Worm (Caenorhabditis elegans) whole organism, mixed stage, embryonic: Measurements from ENCODE around the gene Y45F3A.9.
A peak's percentile ranks its signal among the peaks of the same experiment; 100 is the strongest.

ENCODE experiments used
- M03D4.4 ChIP-seq: sonication (generic microtip); optimal IDR thresholded peaks from 2 replicates; lab custom pipeline; 2017; ENCODE audit warnings: mild to moderate bottlenecking, missing genetic modification characterization, missing compliant biosample characterization
- ceh-39 ChIP-seq: fragments of 150-350 bp; optimal IDR thresholded peaks from 2 replicates; lab custom pipeline; 2014; ENCODE audit warnings: missing biosample characterization, missing genetic modification characterization
- ceh-43 ChIP-seq: fragments of 200-800 bp; sonication (Bioruptor generic); optimal IDR thresholded peaks from 2 replicates; lab custom pipeline; 2018; ENCODE audit warnings: mild to moderate bottlenecking, missing genetic modification characterization, moderate library complexity, missing compliant biosample characterization
- ceh-83 ChIP-seq: fragments of 200-800 bp; sonication (Bioruptor generic); optimal IDR thresholded peaks from 2 replicates; lab custom pipeline; 2018; ENCODE audit warnings: mild to moderate bottlenecking, missing genetic modification characterization, missing compliant biosample characterization
- ces-1 ChIP-seq: fragments of 150-350 bp; optimal IDR thresholded peaks from 2 replicates; lab custom pipeline; 2014; ENCODE audit warnings: missing biosample characterization, missing genetic modification reagents, missing genetic modification characterization
- cnd-1 ChIP-seq: fragments of 200-800 bp; sonication (Bioruptor generic); optimal IDR thresholded peaks from 2 replicates; lab custom pipeline; 2018; ENCODE audit warnings: mild to moderate bottlenecking, missing genetic modification characterization, missing compliant biosample characterization
- drap-1 ChIP-seq: fragments of 200-800 bp; sonication (Bioruptor generic); optimal IDR thresholded peaks from 3 replicates; lab custom pipeline; 2018; ENCODE audit warnings: mild to moderate bottlenecking, missing genetic modification characterization, missing compliant biosample characterization
- elt-1 ChIP-seq: sonication (generic microtip); optimal IDR thresholded peaks from 2 replicates; lab custom pipeline; 2017; ENCODE audit warnings: missing genetic modification characterization, mild to moderate bottlenecking, missing compliant biosample characterization, antibody characterized with exemption, moderate library complexity, borderline replicate concordance; ENCODE audit not compliant: insufficient read depth
- elt-3 ChIP-seq: fragments of 150-350 bp; optimal IDR thresholded peaks from 2 replicates; lab custom pipeline; 2014; ENCODE audit warnings: missing biosample characterization, missing genetic modification characterization
- flh-1 ChIP-seq: fragments of 200-800 bp; sonication (Bioruptor generic); optimal IDR thresholded peaks from 2 replicates; lab custom pipeline; 2018; ENCODE audit warnings: mild to moderate bottlenecking, missing genetic modification characterization, moderate library complexity, missing compliant biosample characterization
- ham-2 ChIP-seq: fragments of 200-800 bp; sonication (Bioruptor generic); optimal IDR thresholded peaks from 2 replicates; lab custom pipeline; 2018; ENCODE audit warnings: mild to moderate bottlenecking, missing genetic modification characterization, missing compliant biosample characterization
- hlh-1 ChIP-seq: fragments of 150-350 bp; optimal IDR thresholded peaks from 2 replicates; lab custom pipeline; 2014; ENCODE audit warnings: missing biosample characterization, missing genetic modification reagents, missing genetic modification characterization
- lin-13 ChIP-seq: fragments of 150-350 bp; optimal IDR thresholded peaks from 2 replicates; lab custom pipeline; 2014; ENCODE audit warnings: missing biosample characterization, missing genetic modification characterization
- lin-32 ChIP-seq: fragments of 200-800 bp; sonication (Bioruptor generic); optimal IDR thresholded peaks from 2 replicates; lab custom pipeline; 2018; ENCODE audit warnings: mild to moderate bottlenecking, missing genetic modification characterization, missing compliant biosample characterization
- lsy-2 ChIP-seq: fragments of 150-350 bp; optimal IDR thresholded peaks from 2 replicates; lab custom pipeline; 2014; ENCODE audit warnings: missing biosample characterization, missing genetic modification characterization
- mab-5 ChIP-seq: fragments of 150-350 bp; optimal IDR thresholded peaks from 2 replicates; lab custom pipeline; 2014; ENCODE audit warnings: missing biosample characterization, missing genetic modification characterization
- mep-1 ChIP-seq: fragments of 150-350 bp; optimal IDR thresholded peaks from 2 replicates; lab custom pipeline; 2017; ENCODE audit warnings: missing biosample characterization, missing genetic modification reagents, missing genetic modification characterization, inconsistent platforms
- mls-2 ChIP-seq: sonication (generic microtip); optimal IDR thresholded peaks from 2 replicates; lab custom pipeline; 2016; ENCODE audit warnings: mild to moderate bottlenecking, missing genetic modification characterization, moderate library complexity, missing compliant biosample characterization
- nhr-12 ChIP-seq: fragments of 150-350 bp; optimal IDR thresholded peaks from 2 replicates; lab custom pipeline; 2014; ENCODE audit warnings: missing biosample characterization, missing genetic modification characterization
- nhr-2 ChIP-seq: fragments of 150-350 bp; optimal IDR thresholded peaks from 2 replicates; lab custom pipeline; 2014; ENCODE audit warnings: missing biosample characterization, missing genetic modification characterization
- nhr-237 ChIP-seq: fragments of 150-350 bp; optimal IDR thresholded peaks from 2 replicates; lab custom pipeline; 2014; ENCODE audit warnings: missing biosample characterization, missing genetic modification characterization
- nhr-28 ChIP-seq: fragments of 150-350 bp; optimal IDR thresholded peaks from 2 replicates; lab custom pipeline; 2014; ENCODE audit warnings: missing biosample characterization, missing genetic modification characterization
- nhr-76 ChIP-seq: sonication (generic microtip); optimal IDR thresholded peaks from 2 replicates; lab custom pipeline; 2017; ENCODE audit warnings: missing biosample characterization, missing genetic modification characterization
- pha-4 ChIP-seq: fragments of 150-350 bp; optimal IDR thresholded peaks from 2 replicates; lab custom pipeline; 2018; ENCODE audit warnings: missing biosample characterization, missing genetic modification reagents, missing genetic modification characterization
- sem-2 ChIP-seq: fragments of 200-800 bp; sonication (Bioruptor generic); optimal IDR thresholded peaks from 2 replicates; lab custom pipeline; 2018; ENCODE audit warnings: mild to moderate bottlenecking, missing genetic modification characterization, missing compliant biosample characterization
- snpc-4 ChIP-seq: fragments of 150-350 bp; optimal IDR thresholded peaks from 2 replicates; lab custom pipeline; 2014; ENCODE audit warnings: missing biosample characterization, missing genetic modification characterization
- sptf-1 ChIP-seq: sonication (generic microtip); optimal IDR thresholded peaks from 2 replicates; lab custom pipeline; 2017; ENCODE audit warnings: mild to moderate bottlenecking, missing genetic modification characterization, moderate library complexity, missing compliant biosample characterization
- tbx-8 ChIP-seq: fragments of 200-800 bp; sonication (Bioruptor generic); optimal IDR thresholded peaks from 2 replicates; lab custom pipeline; 2018; ENCODE audit warnings: mild to moderate bottlenecking, missing genetic modification characterization, moderate library complexity, missing compliant biosample characterization
- unc-120 ChIP-seq: sonication (generic microtip); optimal IDR thresholded peaks from 2 replicates; lab custom pipeline; 2017; ENCODE audit warnings: missing genetic modification characterization, missing compliant biosample characterization; ENCODE audit not compliant: poor library complexity, severe bottlenecking
- unc-39 ChIP-seq: fragments of 150-350 bp; optimal IDR thresholded peaks from 2 replicates; lab custom pipeline; 2014; ENCODE audit warnings: missing biosample characterization, missing genetic modification characterization
- ztf-11 ChIP-seq: fragments of 150-350 bp; optimal IDR thresholded peaks from 2 replicates; lab custom pipeline; 2014; ENCODE audit warnings: missing biosample characterization, missing genetic modification characterization

The Y45F3A.9 gene

DNA sequence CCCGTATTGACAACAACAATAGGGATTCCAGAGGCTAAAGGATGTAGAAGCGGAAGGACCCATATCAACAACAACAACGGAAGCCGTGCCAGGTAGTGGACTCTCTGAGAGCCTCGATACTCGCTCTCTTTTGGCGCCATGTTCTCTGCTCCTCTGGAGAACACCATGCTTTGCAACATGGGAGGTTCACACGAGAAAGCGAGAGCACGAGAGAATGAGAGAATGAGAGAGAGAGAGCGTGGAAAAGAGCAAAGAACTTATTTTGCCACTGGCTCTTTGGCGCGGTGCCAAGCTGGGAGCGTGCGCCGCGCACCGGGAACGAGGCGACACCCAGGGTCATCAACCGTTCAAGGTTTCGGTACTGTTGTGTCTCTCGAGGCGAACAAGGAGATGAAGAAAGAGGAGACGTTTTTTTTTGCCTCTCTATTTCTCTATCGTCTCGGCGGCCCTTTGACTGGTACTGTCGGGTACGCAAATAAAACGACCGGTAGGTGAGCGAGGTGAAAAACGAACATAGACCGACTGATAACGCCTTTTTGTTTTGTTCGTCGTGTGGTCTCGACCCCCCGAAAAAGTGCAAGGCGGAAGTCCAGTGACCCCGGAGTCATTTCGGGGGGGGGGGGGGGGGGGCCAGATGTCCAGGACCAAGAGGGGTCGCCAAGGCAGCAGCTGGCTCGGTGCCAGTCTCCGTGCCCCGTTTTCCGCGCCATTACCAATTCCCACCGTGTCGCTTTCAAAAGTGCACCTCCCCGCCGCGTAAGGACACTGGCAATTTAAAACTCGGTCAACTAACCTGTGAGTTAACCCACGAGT lies 37.8 kb upstream of the Y45F3A.9 start, which contains the start of gene Y39A1A.10:
Gene Y39A1A.10 (plus strand): TSS at position 139 of the 813 bp plus-strand sequence.
- no peak for TF ChIP-seq snpc-4 (tag; lab: Kevin White, UChicago)
- peak; percentile 25 for TF ChIP-seq sptf-1
- no peak for TF ChIP-seq nhr-12 (tag; lab: Kevin White, UChicago)
- peak; percentile 25 for TF ChIP-seq mls-2 (tag; lab: Kevin White, UChicago)

DNA sequence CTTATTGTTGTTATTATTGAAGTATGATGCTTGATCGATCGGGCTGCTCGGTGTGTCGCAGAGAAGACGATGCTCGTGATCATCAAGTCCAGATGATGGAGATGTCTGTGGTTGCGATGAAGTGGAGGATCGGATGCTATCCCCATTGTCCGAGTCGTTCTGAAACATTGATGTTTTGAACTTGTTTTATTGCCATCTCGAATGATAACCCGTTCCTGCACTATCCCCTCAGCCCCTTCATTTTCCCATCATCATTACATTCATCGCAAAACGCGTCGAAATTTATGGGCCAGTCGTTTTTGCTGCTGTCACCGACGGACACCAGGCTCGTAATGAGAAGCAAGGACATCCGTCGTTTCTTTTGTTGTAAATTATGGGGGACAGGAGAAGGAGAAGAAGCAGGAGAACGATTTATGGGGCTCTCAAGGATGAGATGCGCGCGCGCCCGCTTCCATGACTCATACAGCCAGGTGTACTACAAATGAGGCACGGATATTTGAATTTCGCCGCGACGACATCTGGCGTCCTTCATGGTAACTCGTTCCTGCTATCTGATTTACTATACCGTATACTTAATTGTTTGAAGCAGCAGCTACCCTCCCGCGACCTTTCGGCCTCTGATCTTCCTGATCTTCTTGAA lies 37.0 kb upstream of the Y45F3A.9 start:
- TF ChIP-seq mep-1 (tag; lab: Kevin White, UChicago) (no peak), ztf-11 (tag; lab: Kevin White, UChicago) (no peak), unc-120 (tag; lab: Kevin White, UChicago) (no peak), ham-2 (no peak), elt-3 (tag; lab: Kevin White, UChicago) (no peak), pha-4 (tag; lab: Kevin White, UChicago) (no peak), lin-13 (no peak), nhr-2 (tag; lab: Kevin White, UChicago) (no peak), elt-1 (tag; lab: Kevin White, UChicago) (no peak), lin-32 (no peak), M03D4.4 (tag; lab: Kevin White, UChicago) (no peak)
- TF ChIP-seq, all 35 proteins: peak for 0

DNA sequence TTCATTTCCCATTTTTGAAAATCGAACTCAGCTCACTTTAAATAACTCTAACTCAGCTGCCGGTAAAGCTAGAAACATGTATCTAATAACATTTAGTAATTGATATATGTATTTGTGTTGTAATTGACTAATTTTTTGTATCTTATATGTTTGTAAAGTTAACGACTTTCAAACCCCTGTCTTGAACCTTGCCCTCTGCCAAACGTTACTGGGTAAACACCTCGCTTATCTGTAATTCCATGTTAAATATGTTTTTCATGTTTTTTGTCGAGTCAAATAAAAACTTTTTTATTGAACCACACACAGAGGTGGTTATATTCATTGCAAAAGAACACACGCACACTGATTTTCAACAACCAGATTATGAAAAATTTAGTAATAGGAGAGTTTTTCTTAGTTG lies 34.8 kb upstream of the Y45F3A.9 start:
- no peak for TF ChIP-seq snpc-4 (tag; lab: Kevin White, UChicago)
- no peak for TF ChIP-seq lsy-2 (tag; lab: Kevin White, UChicago)
- TF ChIP-seq unc-120 (tag; lab: Kevin White, UChicago): no peak
- no peak for TF ChIP-seq lin-13
- no peak for TF ChIP-seq M03D4.4 (tag; lab: Kevin White, UChicago)
- TF ChIP-seq elt-1 (tag; lab: Kevin White, UChicago): no peak

DNA sequence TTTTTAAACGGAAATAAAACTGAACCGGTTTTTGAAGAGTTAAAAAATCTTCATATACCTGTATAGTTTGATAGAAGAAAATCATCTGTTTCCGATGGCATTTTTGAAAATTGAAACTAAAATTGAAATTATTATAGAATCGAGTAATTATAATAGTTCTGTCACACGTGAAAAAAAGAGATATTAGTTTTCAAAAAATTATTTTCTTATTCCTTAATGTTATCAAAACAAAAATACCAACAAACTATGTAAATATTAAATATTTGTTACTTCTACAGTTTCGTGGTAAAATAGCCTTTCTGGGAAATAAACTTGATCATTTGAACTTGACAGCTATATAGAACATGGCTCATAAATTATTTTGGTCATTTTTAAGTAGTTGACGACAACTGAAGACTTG lies 34.1 kb upstream of the Y45F3A.9 start, which contains the start of gene swt-4:
Gene swt-4 (minus strand): TSS at position 101 of the 400 bp plus-strand sequence.
- TF ChIP-seq ceh-39 (tag; lab: Kevin White, UChicago) (no peak), elt-3 (tag; lab: Kevin White, UChicago) (no peak), M03D4.4 (tag; lab: Kevin White, UChicago) (no peak), mab-5 (tag; lab: Kevin White, UChicago) (no peak), cnd-1 (no peak), pha-4 (tag; lab: Kevin White, UChicago) (no peak), sem-2 (no peak), unc-39 (tag; lab: Kevin White, UChicago) (no peak), tbx-8 (no peak), sptf-1 (no peak), ceh-83 (GFP tag; lab: Kevin White, UChicago) (no peak), nhr-28 (tag; lab: Kevin White, UChicago) (no peak), mls-2 (tag; lab: Kevin White, UChicago) (no peak), drap-1 (no peak), snpc-4 (tag; lab: Kevin White, UChicago) (no peak), hlh-1 (tag; lab: Kevin White, UChicago) (no peak), nhr-237 (tag; lab: Kevin White, UChicago) (no peak), nhr-76 (tag; lab: Kevin White, UChicago) (no peak), ceh-43 (GFP tag; lab: Kevin White, UChicago) (no peak), flh-1 (GFP tag; lab: Kevin White, UChicago) (no peak)

DNA sequence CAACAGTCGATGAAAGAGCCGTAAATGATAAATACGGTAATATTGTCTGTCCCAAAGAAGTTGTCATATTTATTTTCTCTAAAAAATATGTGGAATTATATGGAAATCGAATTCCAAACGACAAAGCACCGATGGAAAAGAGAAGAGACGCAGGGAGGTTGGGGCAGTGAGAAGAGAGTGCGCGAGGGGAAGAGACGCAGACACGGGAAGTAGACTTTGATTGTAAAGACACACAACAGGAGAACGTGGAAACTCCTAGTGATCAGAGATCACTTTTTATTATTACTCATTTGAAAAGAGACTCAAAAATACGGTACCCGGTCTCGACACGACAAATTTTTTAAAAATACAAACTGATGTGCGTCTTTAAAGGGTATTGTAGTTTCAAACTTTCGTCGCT lies 33.4 kb upstream of the Y45F3A.9 start:
- peak; percentile 39 for TF ChIP-seq ces-1 (GFP tag; lab: Kevin White, UChicago)
- no peak for TF ChIP-seq M03D4.4 (tag; lab: Kevin White, UChicago)
- TF ChIP-seq mls-2 (tag; lab: Kevin White, UChicago): no peak
- peak; percentile 14 for TF ChIP-seq hlh-1 (tag; lab: Kevin White, UChicago)
- TF ChIP-seq nhr-237 (tag; lab: Kevin White, UChicago): no peak
- TF ChIP-seq, all 35 proteins: peak for 2
